Fruit fly (Drosophila melanogaster) Kc167 (cell line): Measurements from ENCODE around the gene Saf-B.

Experiments used
- Myc ChIP-seq: fragments of >200 bp; optimal IDR thresholded peaks from 2 replicates; lab custom pipeline; 2017; ENCODE audit warnings: missing external identifiers
- Sin3A ChIP-seq: fragments of >200 bp; optimal IDR thresholded peaks from 2 replicates; lab custom pipeline; 2018; ENCODE audit warnings: missing external identifiers
- h ChIP-seq: fragments of >200 bp; optimal IDR thresholded peaks from 3 replicates; lab custom pipeline; 2018; ENCODE audit warnings: missing external identifiers
- psq ChIP-seq: fragments of >200 bp; optimal IDR thresholded peaks from 2 replicates; lab custom pipeline; 2017; ENCODE audit warnings: missing external identifiers
- ttk ChIP-seq: sonication (Bioruptor generic); optimal IDR thresholded peaks from 2 replicates; lab custom pipeline; 2017; ENCODE audit warnings: missing external identifiers

DNA sequence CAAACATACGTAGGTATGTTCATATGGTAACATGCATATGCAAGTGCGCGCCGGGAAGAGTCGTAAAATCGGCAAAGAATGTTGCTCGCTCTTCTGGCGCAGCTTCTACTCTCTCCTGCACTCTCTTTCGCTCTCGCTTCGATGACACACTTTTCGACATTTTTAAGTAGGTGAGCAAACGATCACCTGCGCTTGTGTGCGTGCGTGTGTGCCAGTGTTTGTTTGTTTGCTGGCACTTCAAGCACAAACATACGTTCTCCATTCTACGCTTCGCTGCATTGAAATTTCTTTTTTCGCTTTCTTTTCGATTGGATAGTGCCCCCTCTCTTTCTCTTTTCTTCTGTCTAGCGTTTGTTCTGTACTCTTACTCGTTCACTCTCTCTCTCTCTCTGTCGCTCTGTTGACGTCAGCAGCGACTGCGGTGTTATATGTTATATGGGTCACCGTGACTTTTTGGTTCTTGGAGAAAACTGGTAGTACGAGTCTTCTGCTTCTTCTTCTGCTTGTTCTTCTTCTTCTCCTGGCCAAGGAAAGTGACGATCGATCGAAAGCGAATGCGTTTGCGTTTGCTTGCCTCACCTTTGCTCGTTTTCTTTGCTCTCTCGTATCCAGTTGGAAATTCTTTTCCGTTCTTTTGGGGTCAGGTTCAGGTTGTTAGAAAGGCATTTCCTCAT, 49.5 kb upstream of the Saf-B start:
- TF ChIP-seq h (no peak), psq (lab: Kevin White, UChicago) (no peak), Sin3A (lab: Kevin White, UChicago) (no peak), ttk (no peak), Myc (no peak)
